Fruit fly (Drosophila melanogaster): ENCODE data around the gene GATAe.

GATAe gene

dm6 chr3R:15965169-15965568 lies 43.7 kb upstream of the GATAe start, which contains the start of the genes CG32856 and Rbf2 (continued):
- TF ChIP-seq CG17361 (GFP tag; IDR thresholded peaks at IDR 0.05) (peak; percentile 65), NC2β (GFP tag; optimal IDR thresholded peaks at IDR 0.05) (peak; percentile 8), CG10654 (GFP tag; optimal IDR thresholded peaks at IDR 0.05) (peak; percentile 37), br (optimal IDR thresholded peaks at IDR 0.05) (no peak), pnt (GFP tag; optimal IDR thresholded peaks at IDR 0.05) (peak; percentile 29), croc (GFP tag; conservative IDR thresholded peaks at IDR 0.05) (no peak), CG16863 (GFP tag; optimal IDR thresholded peaks at IDR 0.05) (peak; percentile 75), fd96Cb (tag; optimal IDR thresholded peaks at IDR 0.05) (no peak), CG34224 (GFP tag; IDR thresholded peaks at IDR 0.05; ENCODE audit: partially characterized antibody) (peak; percentile 75), gcm2 (GFP tag; optimal IDR thresholded peaks at IDR 0.05) (no peak), CG10462 (GFP tag; optimal IDR thresholded peaks at IDR 0.05) (peak; percentile 61), odd (GFP tag; optimal IDR thresholded peaks at IDR 0.05) (peak; percentile 58), fru (optimal IDR thresholded peaks at IDR 0.05) (no peak), CG4707 (GFP tag; optimal IDR thresholded peaks at IDR 0.05) (peak; percentile 50), chm (GFP tag; IDR thresholded peaks at IDR 0.05) (no peak), dmrt99B (tag; optimal IDR thresholded peaks at IDR 0.05) (no peak), sim (GFP tag; IDR thresholded peaks at IDR 0.05) (no peak), CG11456 (GFP tag; IDR thresholded peaks at IDR 0.05) (no peak), dati (GFP tag; IDR thresholded peaks at IDR 0.05) (no peak), Aef1 (GFP tag; IDR thresholded peaks at IDR 0.05) (no peak; the same call in 1 of the 3 replicates), CG18262 (tag; optimal IDR thresholded peaks at IDR 0.05) (peak; percentile 73), Hr39 (optimal IDR thresholded peaks at IDR 0.05) (no peak), jigr1 (GFP tag; IDR thresholded peaks at IDR 0.05) (no peak; the same call in 2 of the 3 replicates), CG12219 (GFP tag; optimal IDR thresholded peaks at IDR 0.05) (peak; percentile 63), scrt (GFP tag; optimal IDR thresholded peaks at IDR 0.05) (no peak), CG6683 (GFP tag; optimal IDR thresholded peaks at IDR 0.05) (no peak), YL-1 (GFP tag; optimal IDR thresholded peaks at IDR 0.05) (peak; percentile 72), Rfx (GFP tag; IDR thresholded peaks at IDR 0.05) (peak; percentile 75), cg (GFP tag; optimal IDR thresholded peaks at IDR 0.05) (no peak), CG13894 (tag; optimal IDR thresholded peaks at IDR 0.05) (peak; percentile 82), tna (GFP tag; IDR thresholded peaks at IDR 0.05; ENCODE audit: partially characterized antibody) (peak; percentile 90), CG4617 (GFP tag; optimal IDR thresholded peaks at IDR 0.05; ENCODE audit: borderline replicate concordance) (peak; percentile 86), ranshi (GFP tag; IDR thresholded peaks at IDR 0.05) (peak; percentile 69), CG1792 (GFP tag; optimal IDR thresholded peaks at IDR 0.05) (no peak), ttk (GFP tag; IDR thresholded peaks at IDR 0.05) (no peak), Bdp1 (GFP tag; optimal IDR thresholded peaks at IDR 0.05) (no peak), CG1024 (GFP tag; IDR thresholded peaks at IDR 0.05) (no peak), CG17612 (GFP tag; IDR thresholded peaks at IDR 0.05) (no peak), CG15479 (GFP tag; optimal IDR thresholded peaks at IDR 0.05) (peak; percentile 13), aop (GFP tag; IDR thresholded peaks at IDR 0.05) (no peak), zen2 (GFP tag; IDR thresholded peaks at IDR 0.05; ENCODE audit: partially characterized antibody) (peak; percentile 82), chinmo (GFP tag; IDR thresholded peaks at IDR 0.05; ENCODE audit: partially characterized antibody) (0 out of 4 replicates have a peak, but pooled peaks have one; percentile 68), CG3281 (GFP tag; optimal IDR thresholded peaks at IDR 0.05) (no peak), CG7963 (GFP tag; IDR thresholded peaks at IDR 0.05; ENCODE audit: partially characterized antibody) (peak; percentile 90), h (optimal IDR thresholded peaks at IDR 0.05) (no peak), ewg (GFP tag; optimal IDR thresholded peaks at IDR 0.05) (peak; percentile 43), lab (GFP tag; optimal IDR thresholded peaks at IDR 0.05) (no peak), CG17829 (tag; optimal IDR thresholded peaks at IDR 0.05) (peak; percentile 58), pan (optimal IDR thresholded peaks at IDR 0.05) (no peak), pan (GFP tag; optimal IDR thresholded peaks at IDR 0.05 in 1 of 2, IDR thresholded peaks at IDR 0.05 in 1 of 2) (no peak), Sox100B (GFP tag; optimal IDR thresholded peaks at IDR 0.05) (no peak), CG17385 (GFP tag; optimal IDR thresholded peaks at IDR 0.05) (peak; percentile 80), ase (GFP tag; IDR thresholded peaks at IDR 0.05) (no peak)

All from whole organism, embryonic.